Worm (Caenorhabditis elegans) whole organism, L1 larva: ENCODE measurements around the gene F14D2.7.

Source experiments
- C16A3.4 ChIP-seq: fragments of 150-350 bp; optimal IDR thresholded peaks from 2 replicates; lab custom pipeline; 2014; ENCODE audit warnings: missing biosample characterization, missing genetic modification characterization
- F16B12.6 ChIP-seq: fragments of 150-350 bp; optimal IDR thresholded peaks from 2 replicates; lab custom pipeline; 2014; ENCODE audit warnings: missing biosample characterization, missing genetic modification characterization
- Y116A8C.19 ChIP-seq: sonication (generic microtip); optimal IDR thresholded peaks from 2 replicates; lab custom pipeline; 2016; ENCODE audit warnings: missing compliant biosample characterization, missing genetic modification characterization, borderline replicate concordance
- aha-1 ChIP-seq: fragments of 150-350 bp; optimal IDR thresholded peaks from 2 replicates; lab custom pipeline; 2014; ENCODE audit warnings: missing biosample characterization, missing genetic modification characterization
- aly-2 ChIP-seq: fragments of 150-350 bp; optimal IDR thresholded peaks from 2 replicates; lab custom pipeline; 2014; ENCODE audit warnings: missing biosample characterization, missing genetic modification characterization
- blmp-1 ChIP-seq: fragments of 150-350 bp; optimal IDR thresholded peaks from 2 replicates; lab custom pipeline; 2014; ENCODE audit warnings: missing biosample characterization, missing genetic modification characterization
- ceh-90 ChIP-seq: sonication (generic microtip); optimal IDR thresholded peaks from 2 replicates; lab custom pipeline; 2016; ENCODE audit warnings: missing genetic modification characterization, missing compliant biosample characterization
- dpl-1 ChIP-seq, 3 experiments: fragments of 150-350 bp in 2 of 3; sonication (generic microtip) in 1 of 3; optimal IDR thresholded peaks; 2 replicates each; lab custom pipeline; 2014 to 2017; ENCODE audit warnings: missing biosample characterization in 3 of 3, missing genetic modification characterization in 3 of 3, missing genetic modification reagents in 3 of 3
- dsc-1 ChIP-seq: sonication (generic microtip); optimal IDR thresholded peaks from 2 replicates; lab custom pipeline; 2016; ENCODE audit warnings: mild to moderate bottlenecking, missing genetic modification characterization, missing compliant biosample characterization
- efl-3 ChIP-seq: fragments of 200-800 bp; sonication (Bioruptor generic); optimal IDR thresholded peaks from 2 replicates; lab custom pipeline; 2018; ENCODE audit warnings: mild to moderate bottlenecking, missing genetic modification characterization, missing compliant biosample characterization
- ets-5 ChIP-seq: fragments of 200-800 bp; sonication (Bioruptor generic); IDR thresholded peaks from 2 replicates; pipeline ENCODE4 v1.3.6; 2022; ENCODE audit warnings: missing genetic modification characterization, missing compliant biosample characterization
- fkh-4 ChIP-seq: sonication (generic microtip); optimal IDR thresholded peaks from 2 replicates; lab custom pipeline; 2016; ENCODE audit warnings: missing compliant biosample characterization, missing genetic modification characterization, borderline replicate concordance
- fos-1 ChIP-seq: fragments of 150-350 bp; optimal IDR thresholded peaks from 2 replicates; lab custom pipeline; 2014; ENCODE audit warnings: missing biosample characterization, missing genetic modification characterization
- grh-1 ChIP-seq: fragments of 200-800 bp; sonication (Bioruptor generic); IDR thresholded peaks from 2 replicates; pipeline ENCODE4 v1.3.6; 2022; ENCODE audit warnings: missing genetic modification reagents, missing genetic modification characterization, missing compliant biosample characterization
- hlh-17 ChIP-seq: fragments of 200-800 bp; sonication (Bioruptor generic); optimal IDR thresholded peaks from 2 replicates; lab custom pipeline; 2018; ENCODE audit warnings: missing genetic modification characterization, mild to moderate bottlenecking, missing compliant biosample characterization, moderate library complexity, borderline replicate concordance
- hpl-2 ChIP-seq: fragments of 150-350 bp; optimal IDR thresholded peaks from 2 replicates; lab custom pipeline; 2014; ENCODE audit warnings: missing biosample characterization, missing genetic modification reagents, missing genetic modification characterization
- irx-1 ChIP-seq: sonication (generic microtip); optimal IDR thresholded peaks from 2 replicates; lab custom pipeline; 2016; ENCODE audit warnings: missing genetic modification characterization, missing compliant biosample characterization
- lin-14 ChIP-seq: fragments of 200-800 bp; sonication (Bioruptor generic); optimal IDR thresholded peaks from 2 replicates; lab custom pipeline; 2018; ENCODE audit warnings: mild to moderate bottlenecking, missing genetic modification characterization, moderate library complexity, missing compliant biosample characterization
- lin-39 ChIP-seq: fragments of 150-350 bp; optimal IDR thresholded peaks from 2 replicates; lab custom pipeline; 2014; ENCODE audit warnings: missing biosample characterization, missing genetic modification reagents, missing genetic modification characterization
- mab-9 ChIP-seq: fragments of 200-800 bp; sonication (Bioruptor generic); IDR thresholded peaks from 2 replicates; pipeline ENCODE4 v1.3.6; 2022; ENCODE audit warnings: missing genetic modification reagents, missing genetic modification characterization, missing compliant biosample characterization
- mdl-1 ChIP-seq, 2 experiments: fragments of 150-350 bp; optimal IDR thresholded peaks; 2 replicates each; lab custom pipeline; 2014 to 2017; ENCODE audit warnings: missing biosample characterization in 2 of 2, missing genetic modification characterization in 2 of 2, inconsistent platforms in 1 of 2
- mef-2 ChIP-seq: fragments of 150-350 bp; optimal IDR thresholded peaks from 2 replicates; lab custom pipeline; 2014; ENCODE audit warnings: missing biosample characterization, missing genetic modification characterization
- mep-1 ChIP-seq: fragments of 150-350 bp; optimal IDR thresholded peaks from 2 replicates; lab custom pipeline; 2014; ENCODE audit warnings: missing biosample characterization, missing genetic modification characterization
- nhr-12 ChIP-seq: sonication (generic microtip); optimal IDR thresholded peaks from 2 replicates; lab custom pipeline; 2017; ENCODE audit warnings: missing biosample characterization, missing genetic modification characterization
- nhr-19 ChIP-seq: fragments of 200-800 bp; sonication (Bioruptor generic); conservative IDR thresholded peaks from 2 replicates; pipeline ENCODE4 v1.3.6; 2022; ENCODE audit warnings: missing genetic modification characterization, missing compliant biosample characterization
- nhr-20 ChIP-seq: sonication (generic microtip); optimal IDR thresholded peaks from 2 replicates; lab custom pipeline; 2016; ENCODE audit warnings: mild to moderate bottlenecking, missing genetic modification characterization, missing compliant biosample characterization
- nhr-47 ChIP-seq: sonication (generic microtip); optimal IDR thresholded peaks from 2 replicates; lab custom pipeline; 2016; ENCODE audit warnings: mild to moderate bottlenecking, missing genetic modification characterization, moderate library complexity, missing compliant biosample characterization
- nhr-76 ChIP-seq: sonication (generic microtip); optimal IDR thresholded peaks from 2 replicates; lab custom pipeline; 2017; ENCODE audit warnings: missing biosample characterization, missing genetic modification characterization
- nhr-84 ChIP-seq: sonication (generic microtip); optimal IDR thresholded peaks from 2 replicates; lab custom pipeline; 2017; ENCODE audit warnings: missing biosample characterization, missing genetic modification characterization
- nhr-85 ChIP-seq: sonication (generic microtip); peaks from one replicate; lab custom pipeline; 2016; ENCODE audit warnings: missing genetic modification characterization, inconsistent platforms, missing compliant biosample characterization
- nhr-90 ChIP-seq: sonication (generic microtip); optimal IDR thresholded peaks from 2 replicates; lab custom pipeline; 2016; ENCODE audit warnings: mild to moderate bottlenecking, missing genetic modification characterization, missing compliant biosample characterization; ENCODE audit not compliant: poor library complexity
- pax-3 ChIP-seq: fragments of 200-800 bp; sonication (Bioruptor generic); optimal IDR thresholded peaks from 2 replicates; lab custom pipeline; 2018; ENCODE audit warnings: mild to moderate bottlenecking, missing genetic modification characterization, moderate library complexity, missing compliant biosample characterization
- pqm-1 ChIP-seq: sonication (generic microtip); optimal IDR thresholded peaks from 3 replicates; lab custom pipeline; 2017; ENCODE audit warnings: missing biosample characterization, missing genetic modification characterization
- snu-23 ChIP-seq: sonication (generic microtip); optimal IDR thresholded peaks from 2 replicates; lab custom pipeline; 2016; ENCODE audit warnings: missing genetic modification characterization, missing compliant biosample characterization
- swsn-7 ChIP-seq: sonication (generic microtip); optimal IDR thresholded peaks from 2 replicates; lab custom pipeline; 2016; ENCODE audit warnings: missing genetic modification characterization, missing compliant biosample characterization
- unc-30 ChIP-seq: sonication (generic microtip); optimal IDR thresholded peaks from 2 replicates; lab custom pipeline; 2017; ENCODE audit warnings: missing biosample characterization, missing genetic modification characterization
- zag-1 ChIP-seq: fragments of 150-350 bp; optimal IDR thresholded peaks from 2 replicates; lab custom pipeline; 2014; ENCODE audit warnings: missing biosample characterization, missing genetic modification characterization

The F14D2.7 gene

DNA sequence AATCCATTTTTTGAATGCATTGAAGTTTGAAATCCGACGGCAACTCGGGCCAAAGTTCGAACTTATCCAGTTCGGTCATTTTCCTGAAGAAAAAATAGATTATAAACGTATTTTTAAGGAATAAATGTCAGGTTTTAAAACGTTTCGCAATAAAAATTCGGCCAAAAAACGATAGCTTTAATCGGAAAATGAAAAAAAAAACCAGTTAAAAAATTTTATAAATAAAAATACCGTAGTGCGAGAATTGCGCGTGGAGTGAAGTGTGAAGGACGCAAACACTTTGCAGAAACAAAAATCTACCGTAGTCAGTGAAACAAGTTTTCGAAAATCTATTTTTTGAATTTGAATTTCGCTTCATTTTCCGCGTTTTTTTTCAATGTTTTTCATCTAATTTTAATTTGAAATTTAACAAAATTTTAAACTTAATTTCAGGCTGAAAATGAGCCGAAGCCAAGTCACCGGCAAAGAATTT, 11.4 kb upstream of the F14D2.7 start, which contains the start of gene F14D2.8:
TSS of gene F14D2.8 (minus strand) at position 51 of the 472 bp plus-strand sequence.
- TF ChIP-seq pax-3 (no peak), nhr-85 (tag; lab: Kevin White, UChicago) (no peak), blmp-1 (no peak), pqm-1 (tag; lab: Kevin White, UChicago) (no peak), aly-2 (tag; lab: Kevin White, UChicago) (no peak), mab-9 (GFP tag; lab: Robert Waterston, UW) (no peak), Y116A8C.19 (no peak), hpl-2 (no peak), nhr-90 (tag; lab: Kevin White, UChicago) (no peak)

DNA sequence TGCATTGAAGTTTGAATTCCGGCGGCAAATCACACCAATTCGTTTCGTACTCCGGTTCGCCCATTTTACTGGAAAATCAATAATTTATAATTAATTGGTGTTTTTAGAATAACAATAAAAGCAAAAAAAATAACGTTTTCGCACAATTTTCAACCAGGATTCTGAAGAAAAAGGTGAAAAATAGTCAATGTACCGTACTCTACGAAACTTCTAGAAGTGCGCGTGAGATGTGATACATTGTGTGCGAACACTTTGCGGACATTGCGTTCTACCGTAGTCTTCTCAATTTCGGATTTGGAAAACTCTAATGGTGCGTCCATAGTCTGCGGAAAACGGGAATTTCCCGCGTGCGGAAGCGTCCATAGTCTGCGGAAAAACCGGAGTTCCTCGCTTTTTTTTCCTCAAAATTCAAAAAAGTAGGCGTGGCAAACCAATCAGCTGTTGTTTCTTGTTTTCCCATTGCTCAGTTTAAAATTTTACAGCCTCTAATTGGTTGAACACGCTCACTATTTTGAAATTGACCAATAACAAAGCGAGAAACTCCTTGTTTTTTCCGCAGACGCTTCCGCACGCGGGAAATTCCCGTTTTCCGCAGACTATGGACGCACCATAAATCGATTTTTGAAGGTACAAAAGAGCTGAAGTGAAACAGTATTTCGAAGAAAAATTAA, 9.6 kb upstream of the F14D2.7 start, which contains the start of the genes F14D2.14 and bath-29:
TSS of gene F14D2.14 (minus strand) at position 51 of the 671 bp plus-strand sequence.
TSS of gene bath-29 (plus strand) at position 621 of the 671 bp plus-strand sequence.
- TF ChIP-seq aly-2 (tag; lab: Kevin White, UChicago): no peak
- no peak for TF ChIP-seq fos-1 (tag; lab: Kevin White, UChicago)
- TF ChIP-seq C16A3.4 (tag; lab: Kevin White, UChicago): no peak
- TF ChIP-seq F16B12.6 (tag; lab: Kevin White, UChicago): no peak
- no peak for TF ChIP-seq grh-1 (GFP tag; lab: Robert Waterston, UW)
- no peak for TF ChIP-seq fkh-4
- no peak for TF ChIP-seq irx-1 (tag; lab: Kevin White, UChicago)
- TF ChIP-seq nhr-47 (tag; lab: Kevin White, UChicago): no peak
- no peak for TF ChIP-seq zag-1
- no peak for TF ChIP-seq efl-3
- no peak for TF ChIP-seq mef-2 (tag; lab: Kevin White, UChicago)
- no peak for TF ChIP-seq nhr-76 (tag; lab: Kevin White, UChicago)
- no peak for TF ChIP-seq blmp-1
- TF ChIP-seq lin-39: no peak
- TF ChIP-seq unc-30 (tag; lab: Kevin White, UChicago): no peak

DNA sequence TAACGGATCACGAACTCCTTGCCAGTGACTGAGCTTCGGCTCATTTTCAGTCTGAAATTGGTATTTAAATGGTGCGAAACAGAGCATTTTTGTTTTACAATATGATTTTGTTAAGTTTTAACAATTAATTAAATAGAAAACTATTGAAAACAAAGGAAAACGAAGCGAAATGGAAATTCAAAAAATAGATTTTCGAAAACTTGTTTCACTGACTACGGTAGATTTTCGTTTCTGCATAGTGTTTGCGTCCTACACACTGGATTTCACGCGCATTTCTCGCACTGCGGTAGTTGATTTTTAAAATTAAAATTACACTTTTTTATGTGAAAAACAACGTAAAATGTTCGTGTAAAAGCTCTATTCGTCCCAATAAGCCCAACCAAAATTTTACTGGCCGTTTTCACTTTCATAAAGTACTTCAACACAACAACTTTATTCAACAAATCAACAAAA, 7.9 kb upstream of the F14D2.7 start, which contains the start of gene bath-30:
TSS of gene bath-30 (minus strand) at position 51 of the 453 bp plus-strand sequence.
- no peak for TF ChIP-seq nhr-19 (GFP tag; lab: Robert Waterston, UW)
- TF ChIP-seq aha-1: no peak
- TF ChIP-seq nhr-12 (tag; lab: Kevin White, UChicago): no peak
- TF ChIP-seq nhr-20: no peak
- TF ChIP-seq nhr-47 (tag; lab: Kevin White, UChicago): no peak
- no peak for TF ChIP-seq mep-1 (tag; lab: Kevin White, UChicago)
- TF ChIP-seq blmp-1: no peak
- no peak for TF ChIP-seq swsn-7 (tag; lab: Kevin White, UChicago)
- TF ChIP-seq snu-23: no peak
- TF ChIP-seq ceh-90 (tag; lab: Kevin White, UChicago): no peak
- no peak for TF ChIP-seq mdl-1 (tag; optimal IDR thresholded peaks at IDR 0.05; lab: Kevin White, UChicago)
- TF ChIP-seq fos-1 (tag; lab: Kevin White, UChicago): no peak
- TF ChIP-seq lin-14: no peak
- no peak for TF ChIP-seq hlh-17 (GFP tag; lab: Kevin White, UChicago)
- no peak for TF ChIP-seq dpl-1 (GFP tag; optimal IDR thresholded peaks at IDR 0.05; lab: Kevin White, UChicago)
- TF ChIP-seq dsc-1: no peak
- TF ChIP-seq irx-1 (tag; lab: Kevin White, UChicago): no peak
- TF ChIP-seq ets-5 (GFP tag; lab: Robert Waterston, UW): no peak
- TF ChIP-seq fkh-4: no peak
- no peak for TF ChIP-seq nhr-84 (tag; lab: Kevin White, UChicago)
- TF ChIP-seq, all 84 proteins: peak for 0
